Fruit fly (Drosophila melanogaster) whole organism, adult: Measurements from ENCODE around the gene eIF1A.

Experiments
- CG12768 ChIP-seq: fragments of 200-800 bp; sonication (Bioruptor generic); optimal IDR thresholded peaks from 2 replicates; lab custom pipeline; 2017; ENCODE audit warnings: missing biosample characterization, missing genetic modification characterization, mild to moderate bottlenecking, moderate library complexity, missing genetic modification reagents
- CG7045 ChIP-seq: fragments of 200-800 bp; sonication (Bioruptor generic); optimal IDR thresholded peaks from 2 replicates; lab custom pipeline; 2017; ENCODE audit warnings: missing biosample characterization, mild to moderate bottlenecking, missing genetic modification characterization
- Clk ChIP-seq: fragments of 200-800 bp; sonication (Bioruptor generic); optimal IDR thresholded peaks from 2 replicates; lab custom pipeline; 2017; ENCODE audit warnings: missing biosample characterization, missing genetic modification characterization
- Crg-1 ChIP-seq: fragments of 200-800 bp; sonication (Bioruptor generic); optimal IDR thresholded peaks from 2 replicates; lab custom pipeline; 2016; ENCODE audit warnings: missing biosample characterization, missing genetic modification characterization
- cnc ChIP-seq, 2 experiments: fragments of >200 bp; optimal IDR thresholded peaks; 2 replicates each; lab custom pipeline; 2017
- kay ChIP-seq: fragments of 200-800 bp; sonication (Bioruptor generic); peaks from one replicate; lab custom pipeline; 2016; ENCODE audit warnings: missing biosample characterization, missing genetic modification characterization, borderline replicate concordance

DNA sequence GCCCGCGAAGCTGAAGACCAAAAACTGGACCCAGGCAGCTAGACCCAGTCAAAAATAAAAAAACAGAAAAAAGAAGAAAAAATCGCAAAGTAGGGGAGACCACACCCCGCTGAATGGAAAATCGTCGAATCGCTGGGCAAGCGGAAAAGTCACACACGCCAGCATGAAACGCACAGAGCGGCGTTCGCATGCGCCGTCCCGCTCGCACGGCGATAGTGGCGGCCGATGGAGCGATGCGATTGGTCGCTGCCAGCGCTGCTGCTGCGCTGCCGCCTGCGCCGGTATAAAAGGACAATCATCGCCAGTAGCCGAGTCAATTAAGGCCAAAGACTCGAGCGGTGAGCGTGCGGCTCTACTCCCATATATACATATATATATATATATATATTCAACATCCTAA, 38.6 kb upstream of the eIF1A start, which contains the start of gene repo:
- TF ChIP-seq Crg-1 (no peak), CG12768 (GFP tag; lab: Kevin White, UChicago) (no peak), cnc (optimal IDR thresholded peaks at IDR 0.05; lab: Kevin White, UChicago) (no peak), kay (no peak), Clk (GFP tag; lab: Kevin White, UChicago) (no peak), CG7045 (no peak)
